Worm (Caenorhabditis elegans): ENCODE data around the gene aman-2.

aman-2 gene

DNA sequence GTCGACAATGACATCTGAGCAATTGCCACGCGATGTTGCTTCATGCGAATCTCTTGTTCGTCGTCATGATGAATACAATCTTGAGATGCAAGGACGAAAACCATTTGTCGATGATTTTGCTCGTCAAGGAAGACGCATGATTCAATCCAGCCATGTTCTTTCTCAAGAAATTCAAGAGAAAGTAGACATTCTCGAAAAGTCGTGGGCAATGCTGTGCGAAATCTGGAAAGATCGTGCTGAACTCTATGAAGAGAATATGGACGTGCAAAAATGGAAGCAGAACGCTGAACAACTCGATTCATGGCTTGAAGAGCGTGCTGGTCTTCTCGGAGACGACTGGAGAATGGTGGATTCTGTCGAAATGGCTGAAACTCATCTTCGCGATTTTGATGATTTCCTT is 19.8 kb downstream of the aman-2 start:
- TF ChIP-seq aly-2 (tag; optimal IDR thresholded peaks at IDR 0.05) (peak; percentile 48), pax-3 (tag; optimal IDR thresholded peaks at IDR 0.05) (no peak), fkh-10 (GFP tag; optimal IDR thresholded peaks at IDR 0.05) (no peak), efl-1 (optimal IDR thresholded peaks at IDR 0.05) (no peak), efl-1 (GFP tag; optimal IDR thresholded peaks at IDR 0.05 in 1 of 2) (peak in 1 of 2 experiments; percentile 86)

DNA sequence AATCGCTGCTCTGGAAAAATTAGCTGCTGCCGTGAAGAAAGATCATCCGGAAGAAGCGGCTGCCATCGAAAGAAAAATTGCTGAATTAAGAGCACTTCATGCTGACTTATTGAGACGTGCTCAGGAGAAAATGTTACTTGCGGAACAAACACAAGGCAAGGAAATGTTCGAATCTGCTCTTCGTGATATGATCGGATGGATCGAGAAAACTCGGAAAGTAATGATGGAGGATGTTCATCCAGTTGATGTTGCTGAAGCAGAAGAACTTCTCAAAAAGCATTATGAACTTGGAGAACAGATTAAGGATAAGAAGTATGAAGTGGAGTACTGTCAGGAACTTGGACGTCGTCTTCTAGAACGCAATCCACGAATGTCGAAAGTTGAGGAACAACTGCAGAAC is 27.1 kb downstream of the aman-2 start:
- TF ChIP-seq nhr-71 (tag; optimal IDR thresholded peaks at IDR 0.05): no peak
- no peak for TF ChIP-seq mep-1 (tag; optimal IDR thresholded peaks at IDR 0.05)
- TF ChIP-seq nhr-12 (tag; optimal IDR thresholded peaks at IDR 0.05): no peak
- TF ChIP-seq ceh-82 (tag; optimal IDR thresholded peaks at IDR 0.05): no peak
- no peak for TF ChIP-seq ceh-8 (GFP tag; optimal IDR thresholded peaks at IDR 0.05)
- no peak for TF ChIP-seq F16B12.6 (tag; optimal IDR thresholded peaks at IDR 0.05)
- no peak for TF ChIP-seq sox-4 (tag; optimal IDR thresholded peaks at IDR 0.05)
- no peak for TF ChIP-seq lin-39 (tag; optimal IDR thresholded peaks at IDR 0.05)
- TF ChIP-seq nhr-84 (tag; optimal IDR thresholded peaks at IDR 0.05): no peak
- no peak for TF ChIP-seq lsy-2 (tag; optimal IDR thresholded peaks at IDR 0.05)
- TF ChIP-seq rnt-1 (tag; optimal IDR thresholded peaks at IDR 0.05): no peak

DNA sequence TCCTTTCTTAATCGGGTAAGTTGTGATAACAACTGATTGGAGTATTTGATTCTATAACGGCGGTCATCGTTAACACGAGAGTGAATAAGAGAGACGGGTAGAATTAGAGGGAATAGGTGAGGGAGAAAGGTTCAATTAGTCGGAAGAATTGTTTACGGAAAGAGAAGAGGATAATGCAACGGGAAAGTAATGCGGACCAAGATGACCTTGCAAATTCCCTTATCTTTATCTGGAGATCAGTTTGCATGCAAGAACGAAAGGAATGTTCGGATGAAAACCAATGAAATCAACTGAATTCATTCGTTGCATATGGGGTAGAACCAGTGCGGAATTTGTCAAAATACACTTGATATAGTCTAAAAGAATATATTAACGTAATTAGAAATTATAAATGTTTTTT is 30.9 kb downstream of the aman-2 start:
- TF ChIP-seq pqm-1 (tag; optimal IDR thresholded peaks at IDR 0.05) (no peak), lin-14 (GFP tag; optimal IDR thresholded peaks at IDR 0.05) (peak; percentile 53), ceh-82 (tag; optimal IDR thresholded peaks at IDR 0.05) (no peak), xbp-1 (tag; optimal IDR thresholded peaks at IDR 0.05) (no peak), nhr-85 (tag) (peak; percentile 2)

DNA sequence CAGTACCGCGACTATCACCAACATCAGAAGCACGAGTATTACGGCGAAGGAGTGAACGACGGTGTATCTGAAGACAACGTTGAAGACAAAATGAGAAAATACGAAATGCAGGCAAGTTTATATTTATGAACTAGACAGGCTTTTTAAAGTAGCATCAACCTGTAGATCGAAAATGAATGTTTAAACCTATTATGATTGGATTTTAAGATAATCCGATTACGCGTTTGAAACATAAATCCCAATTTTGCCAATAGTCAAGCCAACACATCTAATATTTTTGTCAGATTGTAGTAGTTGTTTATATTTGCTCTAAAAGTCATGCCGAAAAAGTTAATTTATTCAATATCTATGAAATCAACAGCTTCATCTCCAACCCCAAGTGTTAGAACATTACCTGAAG is 31.8 kb downstream of the aman-2 start:
- no peak for TF ChIP-seq egl-27 (tag; optimal IDR thresholded peaks at IDR 0.05)
- TF ChIP-seq lin-15B (tag; optimal IDR thresholded peaks at IDR 0.05): no peak
- TF ChIP-seq nhr-19 (GFP tag; conservative IDR thresholded peaks at IDR 0.05): no peak
- TF ChIP-seq tbx-2 (tag; optimal IDR thresholded peaks at IDR 0.05): no peak
- TF ChIP-seq sptf-1 (tag; optimal IDR thresholded peaks at IDR 0.05): no peak
- no peak for TF ChIP-seq ceh-88 (GFP tag; IDR thresholded peaks at IDR 0.05)
- no peak for TF ChIP-seq mdl-1 (tag; optimal IDR thresholded peaks at IDR 0.05)
- TF ChIP-seq ets-5 (GFP tag; IDR thresholded peaks at IDR 0.05): no peak
- no peak for TF ChIP-seq efl-1 (optimal IDR thresholded peaks at IDR 0.05)
- TF ChIP-seq efl-1 (GFP tag; optimal IDR thresholded peaks at IDR 0.05 in 1 of 2): no peak
- no peak for TF ChIP-seq C04F5.9 (tag; optimal IDR thresholded peaks at IDR 0.05)
- TF ChIP-seq ceh-90 (tag; optimal IDR thresholded peaks at IDR 0.05): no peak
- no peak for TF ChIP-seq lin-39 (tag; optimal IDR thresholded peaks at IDR 0.05)
- TF ChIP-seq nhr-47 (tag; optimal IDR thresholded peaks at IDR 0.05): no peak
- no peak for TF ChIP-seq sup-37 (GFP tag; optimal IDR thresholded peaks at IDR 0.05)
- TF ChIP-seq ztf-11 (tag; optimal IDR thresholded peaks at IDR 0.05): no peak
- no peak for TF ChIP-seq mef-2 (tag; optimal IDR thresholded peaks at IDR 0.05)
- TF ChIP-seq blmp-1 (tag; optimal IDR thresholded peaks at IDR 0.05): no peak
- TF ChIP-seq fkh-10 (GFP tag; optimal IDR thresholded peaks at IDR 0.05): no peak
- TF ChIP-seq aly-2 (tag; optimal IDR thresholded peaks at IDR 0.05): no peak

DNA sequence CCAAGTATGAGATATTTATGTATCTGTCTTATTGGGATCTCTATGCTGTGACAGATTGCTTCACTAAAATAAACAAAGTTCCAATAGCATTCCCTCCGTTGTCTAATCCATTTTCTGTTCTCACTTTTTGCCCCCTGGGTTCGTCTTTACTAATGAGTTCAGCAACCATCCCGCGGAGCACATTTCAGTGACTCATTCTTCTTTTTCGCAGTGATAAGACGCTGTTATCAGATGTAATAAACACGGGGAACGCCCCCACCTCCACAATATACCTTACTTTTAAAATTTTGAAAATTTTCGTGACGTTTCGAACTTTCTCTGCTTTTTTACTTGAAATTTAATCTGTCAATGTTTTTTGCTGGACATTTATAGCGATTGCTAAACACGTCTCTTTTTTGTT is 32.9 kb downstream of the aman-2 start:
- no peak for TF ChIP-seq lin-14 (GFP tag; optimal IDR thresholded peaks at IDR 0.05)
- TF ChIP-seq egl-27 (tag; optimal IDR thresholded peaks at IDR 0.05): no peak
- peak; percentile 18 for TF ChIP-seq elt-2 (tag; optimal IDR thresholded peaks at IDR 0.05)
- TF ChIP-seq tbx-2 (tag; optimal IDR thresholded peaks at IDR 0.05): no peak

Data from whole organism, L1 larva.